Worm (Caenorhabditis elegans) whole organism, L4 larva: Measurements from ENCODE around the gene F48B9.3.
A peak's percentile ranks its signal among the peaks of the same experiment; 100 is the strongest.

Experiments
- F26F4.8 ChIP-seq: fragments of 200-800 bp; sonication (Bioruptor generic); conservative IDR thresholded peaks from 2 replicates; pipeline ENCODE4 v1.3.6; 2022; ENCODE audit warnings: missing genetic modification characterization, missing compliant biosample characterization
- F37D6.2 ChIP-seq: sonication (generic microtip); optimal IDR thresholded peaks from 2 replicates; lab custom pipeline; 2016; ENCODE audit warnings: mild to moderate bottlenecking, missing genetic modification characterization, missing compliant biosample characterization
- R02D3.7 ChIP-seq: fragments of 150-350 bp; sonication (generic microtip); optimal IDR thresholded peaks from 3 replicates; lab custom pipeline; 2014; ENCODE audit warnings: missing biosample characterization, missing genetic modification characterization
- T26A8.4 ChIP-seq: fragments of 200-800 bp; sonication (Bioruptor generic); IDR thresholded peaks from 2 replicates; pipeline ENCODE4 v1.3.6; 2022; ENCODE audit warnings: missing genetic modification characterization, missing compliant biosample characterization
- ZK337.2 ChIP-seq: fragments of 200-800 bp; sonication (Bioruptor generic); IDR thresholded peaks from 2 replicates; pipeline ENCODE4 v1.3.6; 2022; ENCODE audit warnings: missing genetic modification reagents, missing genetic modification characterization, missing compliant biosample characterization
- aha-1 ChIP-seq: fragments of 150-350 bp; peaks from one replicate; lab custom pipeline; 2014; ENCODE audit warnings: missing biosample characterization, missing genetic modification characterization
- attf-4 ChIP-seq: sonication (generic microtip); optimal IDR thresholded peaks from 3 replicates; lab custom pipeline; 2017; ENCODE audit warnings: missing biosample characterization, missing genetic modification characterization
- ceh-62 ChIP-seq: sonication (generic microtip); optimal IDR thresholded peaks from 2 replicates; lab custom pipeline; 2017; ENCODE audit warnings: missing biosample characterization, missing genetic modification characterization
- cey-2 ChIP-seq: sonication (generic microtip); optimal IDR thresholded peaks from 3 replicates; lab custom pipeline; 2017; ENCODE audit warnings: missing genetic modification characterization, mild to moderate bottlenecking, missing compliant biosample characterization, antibody characterized with exemption, borderline replicate concordance; ENCODE audit not compliant: insufficient read depth
- daf-12 ChIP-seq: fragments of 150-350 bp; optimal IDR thresholded peaks from 2 replicates; lab custom pipeline; 2014; ENCODE audit warnings: missing biosample characterization, missing genetic modification reagents, missing genetic modification characterization
- daf-16 ChIP-seq, 3 experiments: sonication (generic microtip); optimal IDR thresholded peaks; 2 replicates each; lab custom pipeline; 2016 to 2017; ENCODE audit warnings: missing genetic modification characterization in 3 of 3, missing genetic modification reagents in 3 of 3, mild to moderate bottlenecking in 2 of 3, missing compliant biosample characterization in 2 of 3, missing biosample characterization in 1 of 3, moderate library complexity in 1 of 3
- daf-8 ChIP-seq: fragments of 200-800 bp; sonication (Bioruptor generic); IDR thresholded peaks from 2 replicates; pipeline ENCODE4 v1.3.6; 2022; ENCODE audit warnings: missing genetic modification characterization, missing compliant biosample characterization
- duxl-1 ChIP-seq: sonication (generic microtip); optimal IDR thresholded peaks from 2 replicates; lab custom pipeline; 2016; ENCODE audit warnings: mild to moderate bottlenecking, missing genetic modification characterization, moderate library complexity, missing compliant biosample characterization; ENCODE audit not compliant: poor library complexity
- egl-27 ChIP-seq: sonication (generic microtip); optimal IDR thresholded peaks from 3 replicates; lab custom pipeline; 2017; ENCODE audit warnings: missing biosample characterization, missing genetic modification reagents, missing genetic modification characterization
- egl-43 ChIP-seq: fragments of 200-800 bp; sonication (Bioruptor generic); IDR thresholded peaks from 2 replicates; pipeline ENCODE4 v1.3.6; 2022; ENCODE audit warnings: missing genetic modification reagents, missing genetic modification characterization, missing compliant biosample characterization
- fos-1 ChIP-seq: fragments of 150-350 bp; optimal IDR thresholded peaks from 2 replicates; lab custom pipeline; 2014; ENCODE audit warnings: missing biosample characterization, missing genetic modification characterization
- hlh-11 ChIP-seq: fragments of 200-800 bp; sonication (Bioruptor generic); optimal IDR thresholded peaks from 2 replicates; lab custom pipeline; 2018; ENCODE audit warnings: mild to moderate bottlenecking, missing genetic modification characterization, missing compliant biosample characterization
- hlh-30 ChIP-seq: sonication (generic microtip); optimal IDR thresholded peaks from 2 replicates; lab custom pipeline; 2017; ENCODE audit warnings: antibody characterized with exemption, mild to moderate bottlenecking, missing genetic modification characterization, missing compliant biosample characterization; ENCODE audit not compliant: insufficient read depth
- lim-7 ChIP-seq: fragments of 200-800 bp; sonication (Bioruptor generic); IDR thresholded peaks from 2 replicates; pipeline ENCODE4 v1.3.6; 2022; ENCODE audit warnings: missing genetic modification characterization, missing compliant biosample characterization
- lin-1 ChIP-seq: fragments of 200-800 bp; sonication (Bioruptor generic); IDR thresholded peaks from 2 replicates; pipeline ENCODE4 v1.3.6; 2022; ENCODE audit warnings: missing genetic modification reagents, missing genetic modification characterization, missing compliant biosample characterization
- lin-13 ChIP-seq: fragments of 150-350 bp; optimal IDR thresholded peaks from 2 replicates; lab custom pipeline; 2014; ENCODE audit warnings: missing biosample characterization, missing genetic modification reagents, missing genetic modification characterization
- lsy-2 ChIP-seq, 2 experiments: fragments of 150-350 bp in 1 of 2; sonication (generic microtip) in 1 of 2; optimal IDR thresholded peaks; 2 replicates each; lab custom pipeline; 2014 to 2017; ENCODE audit warnings: missing biosample characterization in 2 of 2, missing genetic modification characterization in 2 of 2
- madf-5 ChIP-seq, 2 experiments: fragments of 200-800 bp; sonication (Bioruptor generic); IDR thresholded peaks; 2 replicates each; pipeline ENCODE4 v1.3.6; 2022; ENCODE audit warnings: missing compliant biosample characterization in 2 of 2, missing genetic modification characterization in 2 of 2
- mdl-1 ChIP-seq, 2 experiments: fragments of 150-350 bp in 1 of 2; sonication (generic microtip) in 1 of 2; optimal IDR thresholded peaks; 2 replicates each; lab custom pipeline; 2014 to 2017; ENCODE audit warnings: missing biosample characterization in 2 of 2, missing genetic modification characterization in 2 of 2
- mep-1 ChIP-seq: fragments of 150-350 bp; sonication (generic microtip); optimal IDR thresholded peaks from 3 replicates; lab custom pipeline; 2014; ENCODE audit warnings: missing biosample characterization, missing genetic modification characterization
- mes-2 ChIP-seq: sonication (generic microtip); optimal IDR thresholded peaks from 2 replicates; lab custom pipeline; 2016; ENCODE audit warnings: missing genotype, mild to moderate bottlenecking, missing genetic modification characterization, missing compliant biosample characterization; ENCODE audit not compliant: poor library complexity, severe bottlenecking
- mxl-3 ChIP-seq: fragments of 200-800 bp; sonication (Bioruptor generic); optimal IDR thresholded peaks from 2 replicates; lab custom pipeline; 2018; ENCODE audit warnings: mild to moderate bottlenecking, missing genetic modification characterization, missing compliant biosample characterization
- nhr-102 ChIP-seq: sonication (generic microtip); optimal IDR thresholded peaks from 2 replicates; lab custom pipeline; 2016; ENCODE audit warnings: mild to moderate bottlenecking, missing genetic modification characterization, moderate library complexity, missing compliant biosample characterization
- nhr-11 ChIP-seq: fragments of 150-350 bp; optimal IDR thresholded peaks from 2 replicates; lab custom pipeline; 2014; ENCODE audit warnings: missing biosample characterization, missing genetic modification characterization
- nhr-28 ChIP-seq: fragments of 150-350 bp; optimal IDR thresholded peaks from 2 replicates; lab custom pipeline; 2014; ENCODE audit warnings: missing biosample characterization, missing genetic modification characterization
- nhr-41 ChIP-seq: fragments of 200-800 bp; sonication (Bioruptor generic); IDR thresholded peaks from 2 replicates; pipeline ENCODE4 v1.3.6; 2022; ENCODE audit warnings: missing genetic modification reagents, missing genetic modification characterization, missing compliant biosample characterization
- nhr-42 ChIP-seq: fragments of 200-800 bp; sonication (Bioruptor generic); IDR thresholded peaks from 2 replicates; pipeline ENCODE4 v1.3.6; 2022; ENCODE audit warnings: missing genetic modification characterization, missing compliant biosample characterization
- nhr-48 ChIP-seq: sonication (generic microtip); optimal IDR thresholded peaks from 2 replicates; lab custom pipeline; 2016; ENCODE audit warnings: mild to moderate bottlenecking, missing genetic modification characterization, missing compliant biosample characterization
- nhr-76 ChIP-seq: fragments of 150-350 bp; optimal IDR thresholded peaks from 2 replicates; lab custom pipeline; 2014; ENCODE audit warnings: missing biosample characterization, missing genetic modification characterization
- php-3 ChIP-seq: fragments of 200-800 bp; sonication (Bioruptor generic); IDR thresholded peaks from 2 replicates; pipeline ENCODE4 v1.3.6; 2022; ENCODE audit warnings: missing genetic modification reagents, missing genetic modification characterization, missing compliant biosample characterization
- sdz-12 ChIP-seq: fragments of 200-800 bp; sonication (Bioruptor generic); optimal IDR thresholded peaks from 2 replicates; lab custom pipeline; 2018; ENCODE audit warnings: mild to moderate bottlenecking, missing genetic modification characterization, missing compliant biosample characterization
- set-16 ChIP-seq: fragments of 200-800 bp; sonication (Bioruptor generic); IDR thresholded peaks from 2 replicates; pipeline ENCODE4 v1.3.6; 2022; ENCODE audit warnings: missing genetic modification reagents, missing genetic modification characterization, missing compliant biosample characterization
- spr-1 ChIP-seq: sonication (generic microtip); optimal IDR thresholded peaks from 2 replicates; lab custom pipeline; 2016; ENCODE audit warnings: mild to moderate bottlenecking, missing genetic modification characterization, missing compliant biosample characterization
- spr-3 ChIP-seq: fragments of 200-800 bp; sonication (Bioruptor generic); optimal IDR thresholded peaks from 2 replicates; lab custom pipeline; 2018; ENCODE audit warnings: mild to moderate bottlenecking, missing genetic modification characterization, missing compliant biosample characterization
- tag-97 ChIP-seq: fragments of 200-800 bp; sonication (Bioruptor generic); IDR thresholded peaks from 2 replicates; pipeline ENCODE4 v1.3.6; 2022; ENCODE audit warnings: missing genetic modification characterization, missing compliant biosample characterization
- tra-1 ChIP-seq: fragments of 200-800 bp; sonication (Bioruptor generic); IDR thresholded peaks from 2 replicates; pipeline ENCODE4 v1.3.6; 2022; ENCODE audit warnings: missing genetic modification reagents, missing genetic modification characterization, missing compliant biosample characterization
- zag-1 ChIP-seq: fragments of 150-350 bp; optimal IDR thresholded peaks from 2 replicates; lab custom pipeline; 2014; ENCODE audit warnings: missing biosample characterization, missing genetic modification characterization
- zfp-2 ChIP-seq: sonication (generic microtip); optimal IDR thresholded peaks from 2 replicates; lab custom pipeline; 2016; ENCODE audit warnings: mild to moderate bottlenecking, missing genetic modification characterization, missing compliant biosample characterization
- zip-2 ChIP-seq: fragments of 150-350 bp; optimal IDR thresholded peaks from 2 replicates; lab custom pipeline; 2014; ENCODE audit warnings: missing biosample characterization, missing genetic modification characterization
- ztf-7 ChIP-seq: fragments of 150-350 bp; optimal IDR thresholded peaks from 2 replicates; lab custom pipeline; 2014; ENCODE audit warnings: missing biosample characterization, missing genetic modification characterization

F48B9.3 gene

ce11 chrX:2164751-2165150 is at the start of gene F48B9.3:
Gene F48B9.3 (plus strand): TSS chrX:2165051.
- no peak for TF ChIP-seq daf-16 (GFP tag; optimal IDR thresholded peaks at IDR 0.05; lab: Kevin White, UChicago)
- no peak for TF ChIP-seq daf-16 (tag; optimal IDR thresholded peaks at IDR 0.05; lab: Kevin White, UChicago)
- no peak for TF ChIP-seq ZK337.2
- TF ChIP-seq mxl-3 (GFP tag; lab: Kevin White, UChicago), result no peak
- no peak for TF ChIP-seq egl-27
- TF ChIP-seq lsy-2 (tag; optimal IDR thresholded peaks at IDR 0.05; lab: Kevin White, UChicago), result no peak
- no peak for TF ChIP-seq F26F4.8 (GFP tag; lab: Robert Waterston, UW)
- no peak for TF ChIP-seq madf-5 (GFP tag; IDR thresholded peaks at IDR 0.05; lab: Robert Waterston, UW)
- TF ChIP-seq lim-7 (GFP tag; lab: Robert Waterston, UW), result no peak
- TF ChIP-seq zip-2, result no peak
- no peak for TF ChIP-seq F37D6.2
- TF ChIP-seq attf-4, result no peak
- no peak for TF ChIP-seq zag-1
- TF ChIP-seq nhr-76 (tag; lab: Kevin White, UChicago), result no peak
- TF ChIP-seq zfp-2 (tag; lab: Kevin White, UChicago), result no peak
- no peak for TF ChIP-seq daf-12 (tag; lab: Kevin White, UChicago)

- TF ChIP-seq nhr-28 (tag; lab: Kevin White, UChicago) (peak; percentile 17), aha-1 (tag; lab: Kevin White, UChicago) (peak; percentile 82), spr-1 (tag; lab: Kevin White, UChicago) (peak; percentile 22), nhr-48 (tag; lab: Kevin White, UChicago) (peak; percentile 61), mxl-3 (GFP tag; lab: Kevin White, UChicago) (peak; percentile 34), hlh-11 (peak; percentile 68), hlh-30 (tag; lab: Kevin White, UChicago) (peak; percentile 63), T26A8.4 (0 out of 2 replicates have a peak, but pooled peaks have one; percentile 35), fos-1 (no peak), attf-4 (no peak), spr-3 (GFP tag; lab: Kevin White, UChicago) (no peak), R02D3.7 (no peak), mdl-1 (tag; optimal IDR thresholded peaks at IDR 0.05; lab: Kevin White, UChicago) (peak; percentile 8 to 74)
- TF ChIP-seq, all 104 proteins: peak for 9
Observed at ce11 chrX:2116304-2116867, 48.5 kb upstream of the F48B9.3 start.

- TF ChIP-seq tra-1 (GFP tag; lab: Robert Waterston, UW) (no peak), spr-3 (GFP tag; lab: Kevin White, UChicago) (no peak), duxl-1 (tag; lab: Kevin White, UChicago) (no peak), cey-2 (no peak), zfp-2 (tag; lab: Kevin White, UChicago) (no peak), daf-12 (tag; lab: Kevin White, UChicago) (no peak), daf-8 (GFP tag; lab: Robert Waterston, UW) (no peak), mep-1 (no peak), tag-97 (GFP tag; lab: Robert Waterston, UW) (no peak)
- TF ChIP-seq, all 104 proteins: peak for 0
Observed at ce11 chrX:2118162-2118561, 46.7 kb upstream of the F48B9.3 start, which contains the start of gene swip-10. Gene swip-10 (minus strand): TSS chrX:2118262.

- TF ChIP-seq mes-2 (tag; lab: Kevin White, UChicago), result no peak
- TF ChIP-seq madf-5 (GFP tag; IDR thresholded peaks at IDR 0.05; lab: Robert Waterston, UW), result no peak
- TF ChIP-seq lin-13, result no peak
- no peak for TF ChIP-seq lin-1 (GFP tag; lab: Robert Waterston, UW)
- TF ChIP-seq zag-1, result no peak
- no peak for TF ChIP-seq nhr-42 (GFP tag; lab: Robert Waterston, UW)
- TF ChIP-seq nhr-41 (GFP tag; lab: Robert Waterston, UW), result no peak
- no peak for TF ChIP-seq nhr-28 (tag; lab: Kevin White, UChicago)
- no peak for TF ChIP-seq set-16 (GFP tag; lab: Robert Waterston, UW)
- no peak for TF ChIP-seq sdz-12 (GFP tag; lab: Kevin White, UChicago)
- no peak for TF ChIP-seq egl-43 (GFP tag; lab: Robert Waterston, UW)
- no peak for TF ChIP-seq php-3 (GFP tag; lab: Robert Waterston, UW)
- no peak for TF ChIP-seq mdl-1 (tag; optimal IDR thresholded peaks at IDR 0.05; lab: Kevin White, UChicago)
- no peak for TF ChIP-seq nhr-102 (tag; lab: Kevin White, UChicago)
- no peak for TF ChIP-seq nhr-11 (tag; lab: Kevin White, UChicago)
- no peak for TF ChIP-seq ceh-62
- no peak for TF ChIP-seq ztf-7 (tag; lab: Kevin White, UChicago)
Observed at ce11 chrX:2120961-2121360, 43.9 kb upstream of the F48B9.3 start, which contains the start of gene gpa-5. Gene gpa-5 (minus strand): TSS chrX:2121061.
